Worm (Caenorhabditis elegans): ENCODE results near the gene F53F8.6.
A peak's percentile ranks its signal among the peaks of the same experiment; 100 is the strongest.

Gene F53F8.6

ce11 chrV:20712318-20712993 lies 8.4 kb downstream of the F53F8.6 start (continued):
- TF ChIP-seq mdl-1 (tag; optimal IDR thresholded peaks at IDR 0.05) = peak; percentile 50 to 91
- peak in 1 of 2 experiments; percentile 96 for TF ChIP-seq unc-62 (GFP tag; optimal IDR thresholded peaks at IDR 0.05 in 1 of 2)
- no peak for TF ChIP-seq unc-62 (tag; optimal IDR thresholded peaks at IDR 0.05)
- peak; percentile 96 for TF ChIP-seq dve-1 (tag; optimal IDR thresholded peaks at IDR 0.05; ENCODE audit: insufficient read depth)
- 0 out of 2 replicates have a peak, but pooled peaks have one; percentile 12 for TF ChIP-seq ctbp-1 (GFP tag; IDR thresholded peaks at IDR 0.05)
- TF ChIP-seq ceh-62 (tag; optimal IDR thresholded peaks at IDR 0.05) = no peak
- peak; percentile 71; the same call in 1 of the 2 replicates for TF ChIP-seq ceh-20 (GFP tag; IDR thresholded peaks at IDR 0.05)
- no peak for TF ChIP-seq rbr-2 (tag; optimal IDR thresholded peaks at IDR 0.05)
- no peak for TF ChIP-seq zip-2 (tag; optimal IDR thresholded peaks at IDR 0.05)
- no peak for TF ChIP-seq Y105C5A.15 (GFP tag; IDR thresholded peaks at IDR 0.05)
- TF ChIP-seq mxl-2 (GFP tag; conservative IDR thresholded peaks at IDR 0.05) = peak; percentile 67; the same call in 1 of the 2 replicates
- TF ChIP-seq T26A8.4 (GFP tag; IDR thresholded peaks at IDR 0.05) = no peak
- no peak for TF ChIP-seq tag-97 (GFP tag; IDR thresholded peaks at IDR 0.05)
- TF ChIP-seq ceh-32 (tag; optimal IDR thresholded peaks at IDR 0.05; ENCODE audit: poor library complexity) = no peak
- no peak for TF ChIP-seq D1046.2 (GFP tag; IDR thresholded peaks at IDR 0.05)
- TF ChIP-seq fkh-10 (GFP tag; optimal IDR thresholded peaks at IDR 0.05) = no peak
- no peak for TF ChIP-seq nhr-42 (GFP tag; IDR thresholded peaks at IDR 0.05)
- TF ChIP-seq egl-27 (tag; optimal IDR thresholded peaks at IDR 0.05) = no peak
- TF ChIP-seq nhr-6 (tag; optimal IDR thresholded peaks at IDR 0.05) = peak; percentile 1
- TF ChIP-seq duxl-1 (tag; optimal IDR thresholded peaks at IDR 0.05; ENCODE audit: poor library complexity) = no peak
- TF ChIP-seq daf-8 (GFP tag; IDR thresholded peaks at IDR 0.05) = no peak
- no peak for TF ChIP-seq madf-9 (GFP tag; conservative IDR thresholded peaks at IDR 0.05)
- TF ChIP-seq F10B5.3 (tag; optimal IDR thresholded peaks at IDR 0.05) = no peak
- no peak for TF ChIP-seq hmg-1.1 (GFP tag; IDR thresholded peaks at IDR 0.05)
- TF ChIP-seq jun-1 (tag; optimal IDR thresholded peaks at IDR 0.05) = no peak
- TF ChIP-seq daf-12 (tag; optimal IDR thresholded peaks at IDR 0.05) = no peak
- TF ChIP-seq spr-3 (GFP tag; optimal IDR thresholded peaks at IDR 0.05) = no peak
- no peak for TF ChIP-seq fos-1 (tag; optimal IDR thresholded peaks at IDR 0.05)
- TF ChIP-seq mdt-29 (GFP tag; IDR thresholded peaks at IDR 0.05) = no peak
- 0 out of 2 replicates have a peak, but pooled peaks have one; percentile 24 for TF ChIP-seq nhr-41 (GFP tag; IDR thresholded peaks at IDR 0.05)
- no peak for TF ChIP-seq lin-38 (GFP tag; IDR thresholded peaks at IDR 0.05)
- TF ChIP-seq madf-5 (GFP tag; IDR thresholded peaks at IDR 0.05) = no peak
- no peak for TF ChIP-seq lim-7 (GFP tag; IDR thresholded peaks at IDR 0.05)
- peak; percentile 56 for TF ChIP-seq T20F7.1 (GFP tag; optimal IDR thresholded peaks at IDR 0.05)
- TF ChIP-seq daf-16 (GFP tag; optimal IDR thresholded peaks at IDR 0.05) = peak in 1 of 2 experiments; percentile 36
- TF ChIP-seq daf-16 (tag; optimal IDR thresholded peaks at IDR 0.05) = peak; percentile 96
- no peak for TF ChIP-seq skn-1 (tag; optimal IDR thresholded peaks at IDR 0.05)
- peak; percentile 46 for TF ChIP-seq mes-2 (tag; optimal IDR thresholded peaks at IDR 0.05; ENCODE audit: poor library complexity, severe bottlenecking)
- TF ChIP-seq ZK546.5 (tag; optimal IDR thresholded peaks at IDR 0.05) = no peak
- no peak for TF ChIP-seq daf-19 (GFP tag; conservative IDR thresholded peaks at IDR 0.05)
- TF ChIP-seq set-16 (GFP tag; IDR thresholded peaks at IDR 0.05) = no peak
- no peak for TF ChIP-seq ceh-44 (GFP tag; IDR thresholded peaks at IDR 0.05)
- no peak for TF ChIP-seq snpc-1.2 (GFP tag; IDR thresholded peaks at IDR 0.05)
- TF ChIP-seq arid-1 (GFP tag; conservative IDR thresholded peaks at IDR 0.05) = no peak
- TF ChIP-seq lin-13 (GFP tag; optimal IDR thresholded peaks at IDR 0.05) = no peak
- TF ChIP-seq nhr-102 (tag; optimal IDR thresholded peaks at IDR 0.05) = peak; percentile 59
- TF ChIP-seq nhr-10 (tag; optimal IDR thresholded peaks at IDR 0.05) = peak; percentile 78
- no peak for TF ChIP-seq egl-43 (GFP tag; IDR thresholded peaks at IDR 0.05)
- TF ChIP-seq zfp-3 (GFP tag; conservative IDR thresholded peaks at IDR 0.05) = no peak
- TF ChIP-seq nhr-25 (tag; optimal IDR thresholded peaks at IDR 0.05; ENCODE audit: borderline replicate concordance, insufficient read depth) = no peak

All from whole organism, L4 larva.